Worm (Caenorhabditis elegans): ENCODE results near the gene cft-1.

- no peak for TF ChIP-seq B0310.2 (tag; optimal IDR thresholded peaks at IDR 0.05)
- TF ChIP-seq ceh-36 (tag; optimal IDR thresholded peaks at IDR 0.05): no peak
- TF ChIP-seq flt-1 (GFP tag; IDR thresholded peaks at IDR 0.05): no peak
- TF ChIP-seq pes-1 (GFP tag; IDR thresholded peaks at IDR 0.05): no peak
- TF ChIP-seq ets-7 (tag; optimal IDR thresholded peaks at IDR 0.05): no peak
- no peak for TF ChIP-seq ama-1 (optimal IDR thresholded peaks at IDR 0.05)
- TF ChIP-seq hnd-1 (tag; optimal IDR thresholded peaks at IDR 0.05): no peak
- no peak for TF ChIP-seq scrt-1 (GFP tag; IDR thresholded peaks at IDR 0.05)
- TF ChIP-seq hmg-4 (GFP tag; optimal IDR thresholded peaks at IDR 0.05): no peak
- TF ChIP-seq tbx-37 (GFP tag; conservative IDR thresholded peaks at IDR 0.05): no peak
- no peak for TF ChIP-seq sea-1 (GFP tag; conservative IDR thresholded peaks at IDR 0.05)
Observed at ce11 chrV:5535774-5536173, 2.8 kb upstream of the cft-1 start, which contains the start of gene C24G6.8.
